Worm (Caenorhabditis elegans) whole organism, L4 larva: Measurements from ENCODE around the gene F48F5.6.
"Not testable (repeated sequence)": the region's sequence is repeated elsewhere in the genome, so short reads cannot be mapped to it uniquely, and the experiment has no call there.

ENCODE experiments used
- F44E2.7 ChIP-seq: fragments of 200-800 bp; sonication (Bioruptor generic); IDR thresholded peaks from 2 replicates; pipeline ENCODE4 v2.1.2; 2022; ENCODE audit warnings: missing genetic modification characterization, missing compliant biosample characterization
- F49E8.2 ChIP-seq: sonication (generic microtip); optimal IDR thresholded peaks from 2 replicates; lab custom pipeline; 2016; ENCODE audit warnings: missing compliant biosample characterization, mild to moderate bottlenecking, missing genetic modification characterization, borderline replicate concordance
- egl-27 ChIP-seq: sonication (generic microtip); optimal IDR thresholded peaks from 3 replicates; lab custom pipeline; 2017; ENCODE audit warnings: missing biosample characterization, missing genetic modification reagents, missing genetic modification characterization
- mxl-2 ChIP-seq: fragments of 200-800 bp; sonication (Bioruptor generic); conservative IDR thresholded peaks from 2 replicates; pipeline ENCODE4 v1.3.6; 2022; ENCODE audit warnings: missing genetic modification reagents, missing genetic modification characterization, missing compliant biosample characterization
- nhr-102 ChIP-seq: sonication (generic microtip); optimal IDR thresholded peaks from 2 replicates; lab custom pipeline; 2016; ENCODE audit warnings: mild to moderate bottlenecking, missing genetic modification characterization, moderate library complexity, missing compliant biosample characterization

DNA sequence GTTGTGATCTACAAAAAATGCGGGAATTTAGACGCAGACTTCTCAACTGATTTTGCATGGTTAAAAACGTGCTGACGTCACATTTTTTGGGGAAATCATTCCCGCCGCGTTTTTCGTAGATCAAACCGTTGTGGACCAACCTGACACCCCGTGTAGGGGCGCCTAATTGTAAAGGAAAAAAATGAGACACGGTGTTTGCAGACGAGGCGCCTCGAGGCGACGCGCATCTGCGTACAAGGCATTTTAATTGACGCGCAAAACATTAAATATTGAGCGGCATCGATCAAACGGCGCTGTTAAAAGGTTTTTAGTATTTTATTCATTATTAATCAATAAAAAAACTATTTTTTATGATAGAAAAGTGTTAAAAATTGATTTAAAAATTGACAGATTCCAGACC, 21.6 kb downstream of the F48F5.6 start:
- not testable (repeated sequence) for TF ChIP-seq F49E8.2 (tag; lab: Kevin White, UChicago); egl-27 (tag; lab: Kevin White, UChicago); F44E2.7 (GFP tag; lab: Robert Waterston, UW); nhr-102 (tag; lab: Kevin White, UChicago); mxl-2 (GFP tag; lab: Robert Waterston, UW)
